Fruit fly (Drosophila melanogaster) whole organism, embryonic: Measurements from ENCODE around the gene CG31431.
A peak's percentile ranks its signal among the peaks of the same experiment; 100 is the strongest.

Experiments
- Antp ChIP-seq: fragments of 200-800 bp; sonication (Bioruptor generic); optimal IDR thresholded peaks from 3 replicates; lab custom pipeline; 2016; ENCODE audit warnings: missing biosample characterization, missing genetic modification characterization
- Blimp-1 ChIP-seq: fragments of 200-800 bp; sonication (Bioruptor generic); optimal IDR thresholded peaks from 3 replicates; lab custom pipeline; 2018; ENCODE audit warnings: missing biosample characterization, missing genetic modification characterization, mild to moderate bottlenecking, moderate library complexity, missing genetic modification reagents
- CG10366 ChIP-seq: fragments of 200-800 bp; sonication (Bioruptor generic); IDR thresholded peaks from 2 replicates; pipeline ENCODE4 v1.3.6; 2022; ENCODE audit warnings: missing biosample characterization, missing genetic modification characterization
- CG14965 ChIP-seq: fragments of 200-800 bp; sonication (Bioruptor generic); optimal IDR thresholded peaks from 2 replicates; lab custom pipeline; 2016; ENCODE audit warnings: missing biosample characterization, missing genetic modification characterization, borderline replicate concordance
- CG16815 ChIP-seq: fragments of 200-800 bp; sonication (Bioruptor generic); optimal IDR thresholded peaks from 3 replicates; lab custom pipeline; 2017; ENCODE audit warnings: missing biosample characterization, mild to moderate bottlenecking, missing genetic modification characterization
- CG16863 ChIP-seq: fragments of 200-800 bp; sonication (Bioruptor generic); optimal IDR thresholded peaks from 3 replicates; lab custom pipeline; 2016; ENCODE audit warnings: missing biosample characterization, missing genetic modification characterization
- CG2116 ChIP-seq: fragments of 200-800 bp; sonication (Bioruptor generic); optimal IDR thresholded peaks from 3 replicates; lab custom pipeline; 2018; ENCODE audit warnings: missing biosample characterization, mild to moderate bottlenecking, missing genetic modification characterization
- CG2678 ChIP-seq: fragments of 200-800 bp; sonication (Bioruptor generic); optimal IDR thresholded peaks from 3 replicates; lab custom pipeline; 2019; ENCODE audit warnings: missing biosample characterization, mild to moderate bottlenecking, missing genetic modification characterization, moderate library complexity
- CG2889 ChIP-seq: fragments of 200-800 bp; sonication (Bioruptor generic); IDR thresholded peaks from 3 replicates; pipeline ENCODE4 v1.3.6; 2022; ENCODE audit warnings: missing biosample characterization, missing genetic modification characterization
- CG30403 ChIP-seq: fragments of 200-800 bp; sonication (Bioruptor generic); optimal IDR thresholded peaks from 3 replicates; lab custom pipeline; 2016; ENCODE audit warnings: missing biosample characterization, missing genetic modification characterization
- CG3163 ChIP-seq: fragments of 200-800 bp; sonication (Bioruptor generic); optimal IDR thresholded peaks from 3 replicates; lab custom pipeline; 2016; ENCODE audit warnings: missing biosample characterization, missing genetic modification characterization
- CG4360 ChIP-seq: fragments of 200-800 bp; sonication (Bioruptor generic); IDR thresholded peaks from 2 replicates; pipeline ENCODE4 v1.3.6; 2022; ENCODE audit warnings: missing biosample characterization, missing genetic modification characterization
- CG6175 ChIP-seq: fragments of 200-800 bp; sonication (Bioruptor generic); IDR thresholded peaks from 3 replicates; pipeline ENCODE4 v1.3.6; 2022; ENCODE audit warnings: missing biosample characterization, missing genetic modification characterization
- CG6683 ChIP-seq: fragments of 200-800 bp; sonication (Bioruptor generic); optimal IDR thresholded peaks from 2 replicates; lab custom pipeline; 2017; ENCODE audit warnings: missing biosample characterization, mild to moderate bottlenecking, missing genetic modification characterization, missing genetic modification reagents
- CG6791 ChIP-seq: fragments of 200-800 bp; sonication (Bioruptor generic); IDR thresholded peaks from 3 replicates; pipeline ENCODE4 v1.3.6; 2022; ENCODE audit warnings: missing biosample characterization, missing genetic modification characterization; ENCODE audit not compliant: partially characterized antibody
- CG7745 ChIP-seq: fragments of 200-800 bp; sonication (Bioruptor generic); optimal IDR thresholded peaks from 2 replicates; lab custom pipeline; 2018; ENCODE audit warnings: missing biosample characterization, mild to moderate bottlenecking, missing genetic modification characterization, moderate library complexity
- CG8290 ChIP-seq, 3 experiments: fragments of 200-800 bp; sonication (Bioruptor generic); optimal IDR thresholded peaks; 2 replicates each; lab custom pipeline; 2016 to 2019; ENCODE audit warnings: missing biosample characterization in 3 of 3, missing genetic modification characterization in 3 of 3, mild to moderate bottlenecking in 2 of 3, moderate library complexity in 1 of 3
- CG8359 ChIP-seq: fragments of 200-800 bp; sonication (Bioruptor generic); optimal IDR thresholded peaks from 2 replicates; lab custom pipeline; 2017; ENCODE audit warnings: missing biosample characterization, mild to moderate bottlenecking, missing genetic modification characterization, borderline replicate concordance
- CG8388 ChIP-seq: fragments of 200-800 bp; sonication (Bioruptor generic); optimal IDR thresholded peaks from 2 replicates; lab custom pipeline; 2019; ENCODE audit warnings: missing biosample characterization, mild to moderate bottlenecking, missing genetic modification characterization, moderate library complexity
- CG8944 ChIP-seq: fragments of 200-800 bp; sonication (Bioruptor generic); optimal IDR thresholded peaks from 3 replicates; lab custom pipeline; 2016; ENCODE audit warnings: missing biosample characterization, missing genetic modification characterization
- Deaf1 ChIP-seq: fragments of 200-800 bp; optimal IDR thresholded peaks from 3 replicates; lab custom pipeline; 2019; ENCODE audit warnings: missing biosample characterization, mild to moderate bottlenecking, missing genetic modification characterization, moderate library complexity
- HLH54F ChIP-seq: fragments of 200-800 bp; sonication (Bioruptor generic); optimal IDR thresholded peaks from 3 replicates; lab custom pipeline; 2016; ENCODE audit warnings: missing biosample characterization, missing genetic modification characterization
- Hey ChIP-seq: fragments of 200-800 bp; sonication (Bioruptor generic); optimal IDR thresholded peaks from 3 replicates; lab custom pipeline; 2018; ENCODE audit warnings: missing biosample characterization, mild to moderate bottlenecking, missing genetic modification characterization
- Hr39 ChIP-seq: fragments of >200 bp; optimal IDR thresholded peaks from 2 replicates; lab custom pipeline; 2017
- Lpt ChIP-seq: fragments of >200 bp; optimal IDR thresholded peaks from 2 replicates; lab custom pipeline; 2018; ENCODE audit warnings: missing biosample characterization, missing genetic modification characterization
- MBD-R2 ChIP-seq: fragments of 200-800 bp; sonication (Bioruptor generic); IDR thresholded peaks from 2 replicates; pipeline ENCODE4 v1.3.6; 2022; ENCODE audit warnings: missing biosample characterization, missing genetic modification characterization
- Mad ChIP-seq: fragments of 200-800 bp; sonication (Bioruptor generic); optimal IDR thresholded peaks from 2 replicates; lab custom pipeline; 2016; ENCODE audit warnings: missing biosample characterization, missing genetic modification characterization
- Med ChIP-seq: fragments of 200-800 bp; sonication (Bioruptor generic); peaks from one replicate; lab custom pipeline; 2016; ENCODE audit warnings: missing biosample characterization, missing genetic modification characterization, mild to moderate bottlenecking, inconsistent platforms, moderate library complexity
- Myb ChIP-seq: fragments of 200-800 bp; sonication (Bioruptor generic); optimal IDR thresholded peaks from 2 replicates; lab custom pipeline; 2016; ENCODE audit warnings: missing biosample characterization, missing genetic modification characterization
- NK7.1 ChIP-seq: fragments of 200-800 bp; sonication (Bioruptor generic); optimal IDR thresholded peaks from 3 replicates; lab custom pipeline; 2016; ENCODE audit warnings: missing biosample characterization, missing genetic modification characterization
- Sox102F ChIP-seq: fragments of 200-800 bp; sonication (Bioruptor generic); optimal IDR thresholded peaks from 2 replicates; lab custom pipeline; 2018; ENCODE audit warnings: missing biosample characterization, mild to moderate bottlenecking, missing genetic modification characterization, moderate library complexity
- Vsx1 ChIP-seq: fragments of 200-800 bp; sonication (Bioruptor generic); optimal IDR thresholded peaks from 2 replicates; lab custom pipeline; 2017; ENCODE audit warnings: missing biosample characterization, mild to moderate bottlenecking, missing genetic modification characterization, missing genetic modification reagents
- ab ChIP-seq: fragments of 200-800 bp; sonication (Bioruptor generic); optimal IDR thresholded peaks from 2 replicates; lab custom pipeline; 2016; ENCODE audit warnings: missing biosample characterization, missing genetic modification characterization
- bcd ChIP-seq: fragments of 200-800 bp; sonication (Bioruptor generic); optimal IDR thresholded peaks from 2 replicates; lab custom pipeline; 2017; ENCODE audit warnings: missing biosample characterization, mild to moderate bottlenecking, missing genetic modification characterization
- cad ChIP-seq: fragments of >200 bp; optimal IDR thresholded peaks from 2 replicates; lab custom pipeline; 2017; ENCODE audit warnings: missing biosample characterization, missing genetic modification characterization
- chn ChIP-seq: fragments of 200-800 bp; sonication (Bioruptor generic); optimal IDR thresholded peaks from 2 replicates; lab custom pipeline; 2016; ENCODE audit warnings: missing biosample characterization, missing genetic modification characterization
- dimm ChIP-seq: fragments of 200-800 bp; sonication (Bioruptor generic); IDR thresholded peaks from 2 replicates; pipeline ENCODE4 v1.3.6; 2022; ENCODE audit warnings: missing biosample characterization, missing genetic modification characterization
- fru ChIP-seq: fragments of >200 bp; optimal IDR thresholded peaks from 2 replicates; lab custom pipeline; 2017
- hkb ChIP-seq, 2 experiments: fragments of 200-800 bp in 1 of 2; fragments of >200 bp in 1 of 2; sonication (Bioruptor generic) in 1 of 2; IDR thresholded peaks in 1 of 2; optimal IDR thresholded peaks in 1 of 2; 2 replicates each; pipeline versions ENCODE4 v1.3.6 to Lab custom; 2017 to 2022; ENCODE audit warnings: missing biosample characterization in 1 of 2, missing genetic modification characterization in 1 of 2
- hth ChIP-seq: fragments of >200 bp; optimal IDR thresholded peaks from 2 replicates; lab custom pipeline; 2017; ENCODE audit warnings: inconsistent platforms
- knrl ChIP-seq: fragments of 200-800 bp; sonication (Bioruptor generic); IDR thresholded peaks from 3 replicates; pipeline ENCODE4 v1.3.6; 2022; ENCODE audit warnings: missing biosample characterization, missing genetic modification characterization; ENCODE audit not compliant: partially characterized antibody
- maf-S ChIP-seq: fragments of 200-800 bp; sonication (Bioruptor generic); optimal IDR thresholded peaks from 2 replicates; lab custom pipeline; 2016; ENCODE audit warnings: missing biosample characterization, missing genetic modification characterization
- so ChIP-seq: fragments of 200-800 bp; sonication (Bioruptor generic); IDR thresholded peaks from 3 replicates; pipeline ENCODE4 v1.3.6; 2022; ENCODE audit warnings: missing biosample characterization, missing genetic modification characterization
- sr ChIP-seq: fragments of 200-800 bp; sonication (Bioruptor generic); IDR thresholded peaks from 3 replicates; pipeline ENCODE4 v1.3.6; 2022; ENCODE audit warnings: missing biosample characterization, missing genetic modification characterization
- stwl ChIP-seq: fragments of 200-800 bp; sonication (Bioruptor generic); optimal IDR thresholded peaks from 3 replicates; lab custom pipeline; 2018; ENCODE audit warnings: missing biosample characterization, mild to moderate bottlenecking, missing genetic modification characterization, moderate library complexity
- tap ChIP-seq: fragments of 200-800 bp; optimal IDR thresholded peaks from 3 replicates; lab custom pipeline; 2019; ENCODE audit warnings: missing biosample characterization, mild to moderate bottlenecking, missing genetic modification characterization, moderate library complexity
- tx ChIP-seq: fragments of 200-800 bp; sonication (Bioruptor generic); optimal IDR thresholded peaks from 2 replicates; lab custom pipeline; 2016; ENCODE audit warnings: missing biosample characterization, missing genetic modification characterization
- vnd ChIP-seq: fragments of 200-800 bp; sonication (Bioruptor generic); IDR thresholded peaks from 3 replicates; pipeline ENCODE4 v1.3.6; 2022; ENCODE audit warnings: missing biosample characterization, missing genetic modification characterization; ENCODE audit not compliant: partially characterized antibody
- vvl ChIP-seq: fragments of 200-800 bp; sonication (Bioruptor generic); IDR thresholded peaks from 2 replicates; pipeline ENCODE4 v1.3.6; 2022; ENCODE audit warnings: missing biosample characterization, missing genetic modification characterization
- wdn ChIP-seq: fragments of 200-800 bp; sonication (Bioruptor generic); IDR thresholded peaks from 2 replicates; pipeline ENCODE4 v1.3.6; 2022; ENCODE audit warnings: missing biosample characterization, missing genetic modification characterization
- z ChIP-seq: fragments of 200-800 bp; sonication (Bioruptor generic); IDR thresholded peaks from 3 replicates; pipeline ENCODE4 v1.3.6; 2022; ENCODE audit warnings: missing biosample characterization, missing genetic modification characterization
- zen ChIP-seq: fragments of 200-800 bp; sonication (Bioruptor generic); optimal IDR thresholded peaks from 3 replicates; lab custom pipeline; 2018; ENCODE audit warnings: missing biosample characterization, mild to moderate bottlenecking, missing genetic modification characterization, moderate library complexity

CG31431 gene

dm6 chr3R:21859509-21859908 lies 11.0 kb upstream of the CG31431 start (continued):
- TF ChIP-seq sr (GFP tag; lab: Robert Waterston, UW) (no peak), Vsx1 (GFP tag; lab: Kevin White, UChicago) (no peak), CG6175 (GFP tag; lab: Robert Waterston, UW) (no peak), cad (GFP tag; lab: Kevin White, UChicago) (no peak), CG6791 (GFP tag; lab: Robert Waterston, UW) (no peak), z (GFP tag; lab: Robert Waterston, UW) (no peak), CG8290 (GFP tag; optimal IDR thresholded peaks at IDR 0.05; lab: Kevin White, UChicago) (no peak), CG8290 (tag; optimal IDR thresholded peaks at IDR 0.05; lab: Kevin White, UChicago) (no peak), dimm (GFP tag; lab: Robert Waterston, UW) (no peak), CG30403 (GFP tag; lab: Kevin White, UChicago) (peak; percentile 55), Deaf1 (no peak), CG16815 (peak; percentile 55), fru (no peak), tx (GFP tag; lab: Kevin White, UChicago) (peak; percentile 36), CG7745 (tag; lab: Kevin White, UChicago) (no peak), Hr39 (lab: Kevin White, UChicago) (no peak), vvl (peak; percentile 44; the same call in 1 of the 2 replicates), CG2889 (no peak), Blimp-1 (GFP tag; lab: Kevin White, UChicago) (peak; percentile 49), tap (tag; lab: Kevin White, UChicago) (no peak), CG16863 (no peak), bcd (GFP tag; lab: Kevin White, UChicago) (no peak), CG3163 (GFP tag; lab: Kevin White, UChicago) (no peak), CG8388 (GFP tag; lab: Kevin White, UChicago) (peak; percentile 62), zen (tag; lab: Kevin White, UChicago) (peak; percentile 47), maf-S (no peak), ab (GFP tag; lab: Kevin White, UChicago) (no peak), hth (lab: Kevin White, UChicago) (no peak), CG4360 (no peak), CG2678 (tag; lab: Kevin White, UChicago) (peak; percentile 49), Mad (GFP tag; lab: Kevin White, UChicago) (peak; percentile 30), Myb (GFP tag; lab: Kevin White, UChicago) (no peak), Antp (GFP tag; lab: Kevin White, UChicago) (peak; percentile 18), stwl (peak; percentile 14), vnd (GFP tag; lab: Robert Waterston, UW) (no peak), CG2116 (GFP tag; lab: Kevin White, UChicago) (peak; percentile 5), Med (GFP tag; lab: Kevin White, UChicago) (peak; percentile 44), wdn (GFP tag; lab: Robert Waterston, UW) (no peak), NK7.1 (GFP tag; lab: Kevin White, UChicago) (no peak), CG10366 (GFP tag; lab: Robert Waterston, UW) (no peak), CG8359 (GFP tag; lab: Kevin White, UChicago) (peak; percentile 21), chn (peak; percentile 31), MBD-R2 (no peak), knrl (GFP tag; lab: Robert Waterston, UW) (no peak), CG14965 (GFP tag; lab: Kevin White, UChicago) (no peak), CG6683 (GFP tag; lab: Kevin White, UChicago) (no peak), HLH54F (GFP tag; lab: Kevin White, UChicago) (no peak), Lpt (GFP tag; lab: Kevin White, UChicago) (no peak), Hey (tag; lab: Kevin White, UChicago) (no peak), so (GFP tag; lab: Robert Waterston, UW) (peak; percentile 35; the same call in 1 of the 3 replicates), CG8944 (GFP tag; lab: Kevin White, UChicago) (no peak), hkb (optimal IDR thresholded peaks at IDR 0.05; lab: Kevin White, UChicago) (no peak), hkb (GFP tag; IDR thresholded peaks at IDR 0.05; lab: Robert Waterston, UW) (peak; percentile 53; the same call in 1 of the 2 replicates), Sox102F (GFP tag; lab: Kevin White, UChicago) (peak; percentile 57)
